Worm (Caenorhabditis elegans) whole organism, mixed stage, embryonic: Measurements from ENCODE around the gene cmk-1.
A peak's percentile ranks its signal among the peaks of the same experiment; 100 is the strongest.

Source experiments
- M03D4.4 ChIP-seq: sonication (generic microtip); optimal IDR thresholded peaks from 2 replicates; lab custom pipeline; 2017; ENCODE audit warnings: mild to moderate bottlenecking, missing genetic modification characterization, missing compliant biosample characterization
- bed-3 ChIP-seq: fragments of 200-800 bp; sonication (Bioruptor generic); optimal IDR thresholded peaks from 3 replicates; lab custom pipeline; 2018; ENCODE audit warnings: mild to moderate bottlenecking, missing genetic modification characterization, moderate library complexity, missing compliant biosample characterization
- ceh-39 ChIP-seq: fragments of 150-350 bp; optimal IDR thresholded peaks from 2 replicates; lab custom pipeline; 2014; ENCODE audit warnings: missing biosample characterization, missing genetic modification characterization
- ceh-43 ChIP-seq: fragments of 200-800 bp; sonication (Bioruptor generic); optimal IDR thresholded peaks from 2 replicates; lab custom pipeline; 2018; ENCODE audit warnings: mild to moderate bottlenecking, missing genetic modification characterization, moderate library complexity, missing compliant biosample characterization
- ceh-83 ChIP-seq: fragments of 200-800 bp; sonication (Bioruptor generic); optimal IDR thresholded peaks from 2 replicates; lab custom pipeline; 2018; ENCODE audit warnings: mild to moderate bottlenecking, missing genetic modification characterization, missing compliant biosample characterization
- ces-1 ChIP-seq: fragments of 150-350 bp; optimal IDR thresholded peaks from 2 replicates; lab custom pipeline; 2014; ENCODE audit warnings: missing biosample characterization, missing genetic modification reagents, missing genetic modification characterization
- cnd-1 ChIP-seq: fragments of 200-800 bp; sonication (Bioruptor generic); optimal IDR thresholded peaks from 2 replicates; lab custom pipeline; 2018; ENCODE audit warnings: mild to moderate bottlenecking, missing genetic modification characterization, missing compliant biosample characterization
- drap-1 ChIP-seq: fragments of 200-800 bp; sonication (Bioruptor generic); optimal IDR thresholded peaks from 3 replicates; lab custom pipeline; 2018; ENCODE audit warnings: mild to moderate bottlenecking, missing genetic modification characterization, missing compliant biosample characterization
- elt-1 ChIP-seq: sonication (generic microtip); optimal IDR thresholded peaks from 2 replicates; lab custom pipeline; 2017; ENCODE audit warnings: missing genetic modification characterization, mild to moderate bottlenecking, missing compliant biosample characterization, antibody characterized with exemption, moderate library complexity, borderline replicate concordance; ENCODE audit not compliant: insufficient read depth
- flh-1 ChIP-seq: fragments of 200-800 bp; sonication (Bioruptor generic); optimal IDR thresholded peaks from 2 replicates; lab custom pipeline; 2018; ENCODE audit warnings: mild to moderate bottlenecking, missing genetic modification characterization, moderate library complexity, missing compliant biosample characterization
- hlh-1 ChIP-seq: fragments of 150-350 bp; optimal IDR thresholded peaks from 2 replicates; lab custom pipeline; 2014; ENCODE audit warnings: missing biosample characterization, missing genetic modification reagents, missing genetic modification characterization
- lin-13 ChIP-seq: fragments of 150-350 bp; optimal IDR thresholded peaks from 2 replicates; lab custom pipeline; 2014; ENCODE audit warnings: missing biosample characterization, missing genetic modification characterization
- lin-32 ChIP-seq: fragments of 200-800 bp; sonication (Bioruptor generic); optimal IDR thresholded peaks from 2 replicates; lab custom pipeline; 2018; ENCODE audit warnings: mild to moderate bottlenecking, missing genetic modification characterization, missing compliant biosample characterization
- lsy-2 ChIP-seq: fragments of 150-350 bp; optimal IDR thresholded peaks from 2 replicates; lab custom pipeline; 2014; ENCODE audit warnings: missing biosample characterization, missing genetic modification characterization
- mab-5 ChIP-seq: fragments of 150-350 bp; optimal IDR thresholded peaks from 2 replicates; lab custom pipeline; 2014; ENCODE audit warnings: missing biosample characterization, missing genetic modification characterization
- mep-1 ChIP-seq: fragments of 150-350 bp; optimal IDR thresholded peaks from 2 replicates; lab custom pipeline; 2017; ENCODE audit warnings: missing biosample characterization, missing genetic modification reagents, missing genetic modification characterization, inconsistent platforms
- mls-2 ChIP-seq: sonication (generic microtip); optimal IDR thresholded peaks from 2 replicates; lab custom pipeline; 2016; ENCODE audit warnings: mild to moderate bottlenecking, missing genetic modification characterization, moderate library complexity, missing compliant biosample characterization
- nhr-12 ChIP-seq: fragments of 150-350 bp; optimal IDR thresholded peaks from 2 replicates; lab custom pipeline; 2014; ENCODE audit warnings: missing biosample characterization, missing genetic modification characterization
- nhr-2 ChIP-seq: fragments of 150-350 bp; optimal IDR thresholded peaks from 2 replicates; lab custom pipeline; 2014; ENCODE audit warnings: missing biosample characterization, missing genetic modification characterization
- nhr-28 ChIP-seq: fragments of 150-350 bp; optimal IDR thresholded peaks from 2 replicates; lab custom pipeline; 2014; ENCODE audit warnings: missing biosample characterization, missing genetic modification characterization
- nhr-76 ChIP-seq: sonication (generic microtip); optimal IDR thresholded peaks from 2 replicates; lab custom pipeline; 2017; ENCODE audit warnings: missing biosample characterization, missing genetic modification characterization
- pha-4 ChIP-seq: fragments of 150-350 bp; optimal IDR thresholded peaks from 2 replicates; lab custom pipeline; 2018; ENCODE audit warnings: missing biosample characterization, missing genetic modification reagents, missing genetic modification characterization
- sptf-1 ChIP-seq: sonication (generic microtip); optimal IDR thresholded peaks from 2 replicates; lab custom pipeline; 2017; ENCODE audit warnings: mild to moderate bottlenecking, missing genetic modification characterization, moderate library complexity, missing compliant biosample characterization
- tbx-8 ChIP-seq: fragments of 200-800 bp; sonication (Bioruptor generic); optimal IDR thresholded peaks from 2 replicates; lab custom pipeline; 2018; ENCODE audit warnings: mild to moderate bottlenecking, missing genetic modification characterization, moderate library complexity, missing compliant biosample characterization
- unc-120 ChIP-seq: sonication (generic microtip); optimal IDR thresholded peaks from 2 replicates; lab custom pipeline; 2017; ENCODE audit warnings: missing genetic modification characterization, missing compliant biosample characterization; ENCODE audit not compliant: poor library complexity, severe bottlenecking
- unc-39 ChIP-seq: fragments of 150-350 bp; optimal IDR thresholded peaks from 2 replicates; lab custom pipeline; 2014; ENCODE audit warnings: missing biosample characterization, missing genetic modification characterization
- unc-62 ChIP-seq: fragments of 150-350 bp; optimal IDR thresholded peaks from 2 replicates; lab custom pipeline; 2014; ENCODE audit warnings: missing biosample characterization, missing genetic modification reagents, missing genetic modification characterization
- zip-8 ChIP-seq: fragments of 150-350 bp; optimal IDR thresholded peaks from 2 replicates; lab custom pipeline; 2014; ENCODE audit warnings: missing biosample characterization, missing genetic modification characterization

Gene cmk-1

ce11 chrIV:1862655-1863054 is 38.4 kb downstream of the cmk-1 start:
- TF ChIP-seq nhr-76 (tag; lab: Kevin White, UChicago) (no peak), ceh-83 (GFP tag; lab: Kevin White, UChicago) (no peak)

DNA sequence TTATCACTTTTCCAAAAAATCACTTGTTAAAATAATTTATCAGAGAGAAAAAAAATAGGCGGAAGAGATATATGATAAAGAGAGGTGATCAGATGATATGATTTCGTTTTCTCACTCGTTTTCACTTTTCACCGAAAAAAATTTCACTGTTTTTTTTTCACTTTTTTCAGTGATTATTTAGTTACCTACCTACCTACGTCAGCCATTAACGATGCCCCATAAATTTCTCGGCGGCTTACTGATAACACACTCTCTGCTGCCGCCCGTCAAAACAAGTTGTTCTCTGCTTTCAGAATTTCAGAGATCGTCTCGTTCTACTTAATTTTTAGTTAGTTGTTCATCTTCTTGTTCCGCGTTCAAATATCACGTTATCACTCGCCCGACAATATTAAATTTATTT is 42.6 kb downstream of the cmk-1 start:
- TF ChIP-seq mls-2 (no peak), unc-62 (no peak), nhr-12 (no peak), nhr-2 (no peak), flh-1 (no peak), ceh-43 (no peak), lin-13 (no peak), unc-120 (tag; lab: Kevin White, UChicago) (no peak), pha-4 (tag; lab: Kevin White, UChicago) (no peak), ces-1 (GFP tag; lab: Kevin White, UChicago) (no peak), bed-3 (GFP tag; lab: Kevin White, UChicago) (no peak), ceh-83 (GFP tag; lab: Kevin White, UChicago) (no peak), lin-32 (GFP tag; lab: Kevin White, UChicago) (no peak), sptf-1 (tag; lab: Kevin White, UChicago) (no peak), hlh-1 (tag; lab: Kevin White, UChicago) (no peak), nhr-76 (tag; lab: Kevin White, UChicago) (no peak), mep-1 (tag; lab: Kevin White, UChicago) (no peak), tbx-8 (no peak), nhr-28 (no peak), unc-39 (tag; lab: Kevin White, UChicago) (no peak)

ce11 chrIV:1867915-1868619 is 43.8 kb downstream of the cmk-1 start:
- no peak for TF ChIP-seq unc-120 (tag; lab: Kevin White, UChicago)
- no peak for TF ChIP-seq drap-1 (GFP tag; lab: Kevin White, UChicago)
- TF ChIP-seq zip-8 (tag; lab: Kevin White, UChicago): peak; percentile 99
- TF ChIP-seq ceh-39 (tag; lab: Kevin White, UChicago): no peak
- no peak for TF ChIP-seq unc-39 (tag; lab: Kevin White, UChicago)
- TF ChIP-seq tbx-8: no peak
- TF ChIP-seq lsy-2 (tag; lab: Kevin White, UChicago): no peak
- TF ChIP-seq sptf-1 (tag; lab: Kevin White, UChicago): no peak

- TF ChIP-seq ceh-83 (GFP tag; lab: Kevin White, UChicago) (no peak), mls-2 (no peak), M03D4.4 (tag; lab: Kevin White, UChicago) (no peak)
Measured at ce11 chrIV:1868981-1869380, 44.7 kb downstream of the cmk-1 start.

- TF ChIP-seq lin-13 (no peak), mab-5 (tag; lab: Kevin White, UChicago) (no peak), zip-8 (tag; lab: Kevin White, UChicago) (no peak), bed-3 (GFP tag; lab: Kevin White, UChicago) (no peak), M03D4.4 (tag; lab: Kevin White, UChicago) (no peak), ceh-83 (GFP tag; lab: Kevin White, UChicago) (no peak)
Measured at ce11 chrIV:1872052-1872451, 47.8 kb downstream of the cmk-1 start.

DNA sequence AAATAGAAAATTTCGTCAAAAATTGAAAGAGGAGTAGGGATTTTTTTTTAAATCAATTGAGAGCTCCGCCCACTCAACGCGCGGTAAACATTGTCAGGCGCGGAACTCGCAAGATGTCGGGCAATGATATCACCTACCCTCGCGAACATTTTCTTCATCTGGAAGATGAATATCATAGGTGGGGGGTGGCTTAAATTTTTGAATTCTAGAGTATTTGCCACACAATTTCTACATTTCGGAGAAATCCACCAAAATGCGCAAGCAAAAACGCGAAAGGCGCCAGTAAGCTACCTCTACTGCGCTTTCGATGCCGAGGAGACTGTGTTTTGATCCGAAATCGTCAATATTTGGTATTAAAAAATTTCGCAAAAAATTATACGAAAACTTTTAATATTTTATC is 54.2 kb downstream of the cmk-1 start:
- TF ChIP-seq unc-39 (tag; lab: Kevin White, UChicago): no peak
- no peak for TF ChIP-seq tbx-8
- TF ChIP-seq ceh-39 (tag; lab: Kevin White, UChicago): no peak
- TF ChIP-seq elt-1 (tag; lab: Kevin White, UChicago): no peak
- TF ChIP-seq bed-3 (GFP tag; lab: Kevin White, UChicago): no peak
- no peak for TF ChIP-seq nhr-28
- TF ChIP-seq cnd-1 (tag; lab: Kevin White, UChicago): no peak
- TF ChIP-seq hlh-1 (tag; lab: Kevin White, UChicago): no peak
